Fruit fly (Drosophila melanogaster) whole organism, pupa: ENCODE measurements around the gene D12.

ENCODE experiments used
- CG10348 ChIP-seq: fragments of 200-800 bp; sonication (Bioruptor generic); IDR thresholded peaks from 2 replicates; pipeline ENCODE4 v1.3.6; 2022; ENCODE audit warnings: missing biosample characterization, missing genetic modification characterization
- CG12605 ChIP-seq: fragments of 200-800 bp; sonication (Bioruptor generic); IDR thresholded peaks from 2 replicates; pipeline ENCODE4 v1.3.6; 2022; ENCODE audit warnings: missing biosample characterization, missing genetic modification characterization
- CG13204 ChIP-seq: fragments of 200-800 bp; sonication (Bioruptor generic); optimal IDR thresholded peaks from 2 replicates; lab custom pipeline; 2018; ENCODE audit warnings: missing biosample characterization, mild to moderate bottlenecking, missing genetic modification characterization, moderate library complexity
- CG14655 ChIP-seq: fragments of 200-800 bp; sonication (Bioruptor generic); optimal IDR thresholded peaks from 3 replicates; lab custom pipeline; 2017; ENCODE audit warnings: mild to moderate bottlenecking, missing biosample characterization, missing genetic modification reagents, missing genetic modification characterization
- CG15710 ChIP-seq: fragments of 200-800 bp; sonication (Bioruptor generic); optimal IDR thresholded peaks from 2 replicates; lab custom pipeline; 2018; ENCODE audit warnings: missing biosample characterization, mild to moderate bottlenecking, missing genetic modification characterization, moderate library complexity
- CG17806 ChIP-seq: fragments of 200-800 bp; sonication (Bioruptor generic); optimal IDR thresholded peaks from 2 replicates; lab custom pipeline; 2018; ENCODE audit warnings: missing biosample characterization, mild to moderate bottlenecking, missing genetic modification characterization, moderate library complexity
- CG32121 ChIP-seq: fragments of 200-800 bp; sonication (Bioruptor generic); IDR thresholded peaks from 2 replicates; pipeline ENCODE4 v1.3.6; 2022; ENCODE audit warnings: missing biosample characterization, missing genetic modification characterization
- CG34367 ChIP-seq: fragments of 200-800 bp; sonication (Bioruptor generic); optimal IDR thresholded peaks from 2 replicates; lab custom pipeline; 2018; ENCODE audit warnings: missing biosample characterization, mild to moderate bottlenecking, missing genetic modification characterization
- CG4496 ChIP-seq: fragments of 200-800 bp; sonication (Bioruptor generic); IDR thresholded peaks from 3 replicates; pipeline ENCODE4 v1.3.6; 2022; ENCODE audit warnings: missing biosample characterization, missing genetic modification characterization
- CG8159 ChIP-seq: fragments of 200-800 bp; sonication (Bioruptor generic); optimal IDR thresholded peaks from 3 replicates; lab custom pipeline; 2018; ENCODE audit warnings: missing biosample characterization, mild to moderate bottlenecking, missing genetic modification characterization, moderate library complexity
- CG8301 ChIP-seq: fragments of 200-800 bp; sonication (Bioruptor generic); optimal IDR thresholded peaks from 2 replicates; lab custom pipeline; 2018; ENCODE audit warnings: missing biosample characterization, mild to moderate bottlenecking, missing genetic modification characterization
- CG9948 ChIP-seq: fragments of 200-800 bp; sonication (Bioruptor generic); optimal IDR thresholded peaks from 2 replicates; lab custom pipeline; 2018; ENCODE audit warnings: missing biosample characterization, mild to moderate bottlenecking, missing genetic modification characterization, moderate library complexity
- D1 ChIP-seq: fragments of 200-800 bp; sonication (Bioruptor generic); optimal IDR thresholded peaks from 2 replicates; lab custom pipeline; 2018; ENCODE audit warnings: missing biosample characterization, mild to moderate bottlenecking, missing genetic modification characterization, moderate library complexity
- EcR ChIP-seq: fragments of 200-800 bp; sonication (Bioruptor generic); optimal IDR thresholded peaks from 3 replicates; lab custom pipeline; 2019; ENCODE audit warnings: missing biosample characterization, missing genetic modification characterization, mild to moderate bottlenecking, moderate library complexity, missing genetic modification reagents
- Ets98B ChIP-seq: fragments of 200-800 bp; sonication (Bioruptor generic); IDR thresholded peaks from 2 replicates; pipeline ENCODE4 v1.3.6; 2022; ENCODE audit warnings: missing biosample characterization, missing genetic modification characterization
- Pif1A ChIP-seq: fragments of 200-800 bp; sonication (Bioruptor generic); optimal IDR thresholded peaks from 3 replicates; lab custom pipeline; 2016; ENCODE audit warnings: missing biosample characterization, missing genetic modification characterization
- Pif1B ChIP-seq: fragments of 200-800 bp; sonication (Bioruptor generic); optimal IDR thresholded peaks from 3 replicates; lab custom pipeline; 2016; ENCODE audit warnings: missing biosample characterization, missing genetic modification characterization
- Snoo ChIP-seq: fragments of 200-800 bp; sonication (Bioruptor generic); optimal IDR thresholded peaks from 3 replicates; lab custom pipeline; 2017; ENCODE audit warnings: missing biosample characterization, mild to moderate bottlenecking, missing genetic modification characterization, inconsistent platforms
- fd96Ca ChIP-seq: fragments of 200-800 bp; sonication (Bioruptor generic); IDR thresholded peaks from 3 replicates; pipeline ENCODE4 v1.3.6; 2022; ENCODE audit warnings: missing biosample characterization, missing genetic modification characterization
- gl ChIP-seq: fragments of 200-800 bp; sonication (Bioruptor generic); optimal IDR thresholded peaks from 2 replicates; lab custom pipeline; 2018; ENCODE audit warnings: missing biosample characterization, mild to moderate bottlenecking, missing genetic modification characterization
- rn ChIP-seq: fragments of 200-800 bp; sonication (Bioruptor generic); IDR thresholded peaks from 2 replicates; pipeline ENCODE4 v1.3.6; 2022; ENCODE audit warnings: missing biosample characterization, missing genetic modification characterization

The D12 gene

dm6 chr2L:8418113-8418885 is 18.9 kb downstream of the D12 start:
- TF ChIP-seq CG12605 (GFP tag; lab: Robert Waterston, UW) (no peak), CG15710 (no peak), gl (tag; lab: Kevin White, UChicago) (peak; percentile 44), CG14655 (no peak), CG4496 (no peak), CG13204 (GFP tag; lab: Kevin White, UChicago) (peak; percentile 18), EcR (GFP tag; lab: Kevin White, UChicago) (no peak), CG34367 (no peak), CG10348 (no peak), Ets98B (GFP tag; lab: Robert Waterston, UW) (no peak), Pif1A (GFP tag; lab: Kevin White, UChicago) (no peak), D1 (tag; lab: Kevin White, UChicago) (no peak), CG17806 (tag; lab: Kevin White, UChicago) (no peak), Snoo (no peak), Pif1B (GFP tag; lab: Kevin White, UChicago) (no peak), CG8159 (tag; lab: Kevin White, UChicago) (no peak), fd96Ca (GFP tag; lab: Robert Waterston, UW) (no peak), rn (GFP tag; lab: Robert Waterston, UW) (no peak)
- TF ChIP-seq, all 21 proteins: peak for 2

DNA sequence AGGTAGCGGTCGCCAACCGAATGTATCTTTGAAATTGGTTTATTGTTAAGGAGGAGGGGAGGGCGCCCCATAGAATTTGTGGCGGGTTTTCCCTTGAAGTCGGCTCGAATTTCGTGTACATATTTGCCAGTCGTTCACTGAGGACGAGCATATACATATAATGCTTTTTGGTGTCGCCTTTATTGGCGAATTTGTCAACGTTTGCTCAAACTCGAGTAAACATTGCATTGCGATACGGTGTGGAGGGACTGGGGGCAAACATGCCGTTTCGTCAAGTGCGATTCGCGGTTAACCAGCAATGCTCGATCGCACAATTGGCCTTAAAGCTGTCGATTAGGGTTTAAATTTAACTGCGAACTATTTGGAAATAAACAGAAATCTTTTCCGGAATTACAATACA is 19.6 kb downstream of the D12 start:
- TF ChIP-seq D1 (tag; lab: Kevin White, UChicago): no peak
- no peak for TF ChIP-seq CG8301 (tag; lab: Kevin White, UChicago)
- no peak for TF ChIP-seq CG34367
- TF ChIP-seq CG13204 (GFP tag; lab: Kevin White, UChicago): no peak
- TF ChIP-seq CG8159 (tag; lab: Kevin White, UChicago): no peak
- no peak for TF ChIP-seq Ets98B (GFP tag; lab: Robert Waterston, UW)
- no peak for TF ChIP-seq CG15710
- no peak for TF ChIP-seq Pif1B (GFP tag; lab: Kevin White, UChicago)
- no peak for TF ChIP-seq CG14655
- TF ChIP-seq gl (tag; lab: Kevin White, UChicago): no peak

dm6 chr2L:8416350-8417046 is 20.7 kb downstream of the D12 start:
- TF ChIP-seq CG8159 (tag; lab: Kevin White, UChicago) (peak; percentile 69), Ets98B (GFP tag; lab: Robert Waterston, UW) (peak; percentile 30; the same call in 1 of the 2 replicates), CG13204 (GFP tag; lab: Kevin White, UChicago) (peak; percentile 66), CG32121 (GFP tag; lab: Robert Waterston, UW) (peak; percentile 19; the same call in 1 of the 2 replicates), Snoo (peak; percentile 69), CG34367 (peak; percentile 61), CG15710 (peak; percentile 60), fd96Ca (GFP tag; lab: Robert Waterston, UW) (0 out of 3 replicates have a peak, but pooled peaks have one; percentile 62), EcR (GFP tag; lab: Kevin White, UChicago) (peak; percentile 97), CG8301 (tag; lab: Kevin White, UChicago) (peak; percentile 59), CG9948 (tag; lab: Kevin White, UChicago) (peak; percentile 65), CG14655 (peak; percentile 72), gl (tag; lab: Kevin White, UChicago) (peak; percentile 61), CG17806 (tag; lab: Kevin White, UChicago) (peak; percentile 65), rn (GFP tag; lab: Robert Waterston, UW) (no peak), CG12605 (GFP tag; lab: Robert Waterston, UW) (peak; percentile 35; the same call in 1 of the 2 replicates), CG4496 (peak; percentile 65), Pif1B (GFP tag; lab: Kevin White, UChicago) (peak; percentile 68), CG10348 (no peak), D1 (tag; lab: Kevin White, UChicago) (peak; percentile 0), Pif1A (GFP tag; lab: Kevin White, UChicago) (peak; percentile 82)

- peak; percentile 25; the same call in 1 of the 3 replicates for TF ChIP-seq fd96Ca (GFP tag; lab: Robert Waterston, UW)
- TF ChIP-seq CG8159 (tag; lab: Kevin White, UChicago): peak; percentile 57
- peak; percentile 28 for TF ChIP-seq CG9948 (tag; lab: Kevin White, UChicago)
- peak; percentile 39 for TF ChIP-seq D1 (tag; lab: Kevin White, UChicago)
- peak; percentile 44; the same call in 1 of the 2 replicates for TF ChIP-seq CG32121 (GFP tag; lab: Robert Waterston, UW)
- TF ChIP-seq Pif1B (GFP tag; lab: Kevin White, UChicago): peak; percentile 44
- no peak for TF ChIP-seq CG34367
- TF ChIP-seq Ets98B (GFP tag; lab: Robert Waterston, UW): peak; percentile 35
- 0 out of 3 replicates have a peak, but pooled peaks have one; percentile 15 for TF ChIP-seq CG4496
- no peak for TF ChIP-seq CG10348
- no peak for TF ChIP-seq CG17806 (tag; lab: Kevin White, UChicago)
- no peak for TF ChIP-seq rn (GFP tag; lab: Robert Waterston, UW)
- peak; percentile 28 for TF ChIP-seq CG15710
- TF ChIP-seq EcR (GFP tag; lab: Kevin White, UChicago): no peak
- TF ChIP-seq CG12605 (GFP tag; lab: Robert Waterston, UW): no peak
- TF ChIP-seq CG13204 (GFP tag; lab: Kevin White, UChicago): no peak
Measured at dm6 chr2L:8414887-8415883, 22.0 kb downstream of the D12 start, which contains the start of the genes CG13398 and Akap200. CG13398 (minus strand) TSS chr2L:8415256. Akap200 (plus strand) TSS chr2L:8415690.
